Worm (Caenorhabditis elegans) whole organism, midembryonic: ENCODE measurements around the gene ZK688.5.

Experiments used
- T22C8.4 ChIP-seq: fragments of 200-800 bp; sonication (Bioruptor generic); IDR thresholded peaks from 2 replicates; pipeline ENCODE4 v1.3.6; 2022; ENCODE audit warnings: missing genetic modification characterization, missing compliant biosample characterization
- cog-1 ChIP-seq: sonication (generic microtip); optimal IDR thresholded peaks from 2 replicates; lab custom pipeline; 2016; ENCODE audit warnings: missing genetic modification characterization, missing compliant biosample characterization
- flt-1 ChIP-seq: fragments of 200-800 bp; sonication (Bioruptor generic); IDR thresholded peaks from 2 replicates; pipeline ENCODE4 v1.3.6; 2022; ENCODE audit warnings: missing genetic modification characterization, missing compliant biosample characterization
- klf-2 ChIP-seq: fragments of 200-800 bp; sonication (Bioruptor generic); conservative IDR thresholded peaks from 2 replicates; pipeline ENCODE4 v1.3.6; 2022; ENCODE audit warnings: missing genetic modification reagents, missing genetic modification characterization, missing compliant biosample characterization
- med-1 ChIP-seq: sonication (generic microtip); optimal IDR thresholded peaks from 2 replicates; lab custom pipeline; 2017; ENCODE audit warnings: missing genetic modification characterization, mild to moderate bottlenecking, missing compliant biosample characterization, antibody characterized with exemption, missing genetic modification reagents; ENCODE audit not compliant: insufficient read depth
- ref-1 ChIP-seq: fragments of 200-800 bp; sonication (Bioruptor generic); conservative IDR thresholded peaks from 2 replicates; pipeline ENCODE4 v1.3.6; 2022; ENCODE audit warnings: missing genetic modification reagents, missing genetic modification characterization, missing compliant biosample characterization
- tab-1 ChIP-seq: fragments of 200-800 bp; sonication (Bioruptor generic); IDR thresholded peaks from 2 replicates; pipeline ENCODE4 v1.3.6; 2022; ENCODE audit warnings: missing genetic modification characterization, missing compliant biosample characterization
- ztf-23 ChIP-seq: fragments of 200-800 bp; sonication (Bioruptor generic); IDR thresholded peaks from 2 replicates; pipeline ENCODE4 v1.3.6; 2022; ENCODE audit warnings: missing genetic modification reagents, missing genetic modification characterization, missing compliant biosample characterization
- ztf-29 ChIP-seq: fragments of 200-800 bp; sonication (Bioruptor generic); IDR thresholded peaks from 2 replicates; pipeline ENCODE4 v1.3.6; 2022; ENCODE audit warnings: missing genetic modification reagents, missing genetic modification characterization, missing compliant biosample characterization

The ZK688.5 gene

ce11 chrIII:7894724-7895123 is 3.3 kb upstream of the ZK688.5 start, which contains the start of gene ZK688.4:
TSS of gene ZK688.4 (plus strand) at chrIII:7895024.
- TF ChIP-seq T22C8.4 (no peak), klf-2 (no peak), ztf-29 (GFP tag; lab: Robert Waterston, UW) (no peak), ztf-23 (GFP tag; lab: Robert Waterston, UW) (no peak), tab-1 (GFP tag; lab: Robert Waterston, UW) (no peak), cog-1 (tag; lab: Kevin White, UChicago) (no peak), ref-1 (GFP tag; lab: Robert Waterston, UW) (no peak), flt-1 (GFP tag; lab: Robert Waterston, UW) (no peak), med-1 (GFP tag; lab: Kevin White, UChicago) (no peak)

ce11 chrIII:7893224-7893623 is 1.8 kb upstream of the ZK688.5 start:
- no peak for TF ChIP-seq tab-1 (GFP tag; lab: Robert Waterston, UW)
- no peak for TF ChIP-seq ref-1 (GFP tag; lab: Robert Waterston, UW)
- no peak for TF ChIP-seq ztf-29 (GFP tag; lab: Robert Waterston, UW)
- TF ChIP-seq cog-1 (tag; lab: Kevin White, UChicago): no peak
- no peak for TF ChIP-seq T22C8.4
- TF ChIP-seq flt-1 (GFP tag; lab: Robert Waterston, UW): no peak
- no peak for TF ChIP-seq med-1 (GFP tag; lab: Kevin White, UChicago)
- no peak for TF ChIP-seq ztf-23 (GFP tag; lab: Robert Waterston, UW)
- no peak for TF ChIP-seq klf-2

- TF ChIP-seq cog-1 (tag; lab: Kevin White, UChicago) (no peak), klf-2 (no peak)
Observed at ce11 chrIII:7892333-7892732, 910 bp upstream of the ZK688.5 start.

ce11 chrIII:7889036-7889435 is 2.4 kb downstream of the ZK688.5 start:
- TF ChIP-seq cog-1 (tag; lab: Kevin White, UChicago) (no peak), T22C8.4 (no peak), ref-1 (GFP tag; lab: Robert Waterston, UW) (no peak), flt-1 (GFP tag; lab: Robert Waterston, UW) (no peak), ztf-29 (GFP tag; lab: Robert Waterston, UW) (no peak), tab-1 (GFP tag; lab: Robert Waterston, UW) (no peak), ztf-23 (GFP tag; lab: Robert Waterston, UW) (no peak), med-1 (GFP tag; lab: Kevin White, UChicago) (no peak), klf-2 (no peak)

ce11 chrIII:7884863-7885262 is 6.6 kb downstream of the ZK688.5 start, which contains the start of gene ZK688.11:
TSS of gene ZK688.11 (minus strand) at chrIII:7884963.
- no peak for TF ChIP-seq ref-1 (GFP tag; lab: Robert Waterston, UW)

ce11 chrIII:7882900-7883299 is 8.5 kb downstream of the ZK688.5 start, which contains the start of gene ZK688.9:
TSS of gene ZK688.9 (minus strand) at chrIII:7883000.
- no peak for TF ChIP-seq tab-1 (GFP tag; lab: Robert Waterston, UW)

ce11 chrIII:7880132-7880715 is 11.2 kb downstream of the ZK688.5 start:
- TF ChIP-seq cog-1 (tag; lab: Kevin White, UChicago): no peak
- TF ChIP-seq ref-1 (GFP tag; lab: Robert Waterston, UW): no peak
- no peak for TF ChIP-seq ztf-29 (GFP tag; lab: Robert Waterston, UW)
- no peak for TF ChIP-seq med-1 (GFP tag; lab: Kevin White, UChicago)

- no peak for TF ChIP-seq klf-2
- no peak for TF ChIP-seq ref-1 (GFP tag; lab: Robert Waterston, UW)
- no peak for TF ChIP-seq cog-1 (tag; lab: Kevin White, UChicago)
- no peak for TF ChIP-seq T22C8.4
- no peak for TF ChIP-seq med-1 (GFP tag; lab: Kevin White, UChicago)
- TF ChIP-seq ztf-29 (GFP tag; lab: Robert Waterston, UW): no peak
- TF ChIP-seq tab-1 (GFP tag; lab: Robert Waterston, UW): no peak
- TF ChIP-seq flt-1 (GFP tag; lab: Robert Waterston, UW): no peak
- TF ChIP-seq ztf-23 (GFP tag; lab: Robert Waterston, UW): no peak
Observed at ce11 chrIII:7878852-7879329, 12.5 kb downstream of the ZK688.5 start, which contains the start of gene sup-18. TSS of gene sup-18 (minus strand) at chrIII:7878902.

ce11 chrIII:7877090-7877489 is 14.3 kb downstream of the ZK688.5 start:
- TF ChIP-seq cog-1 (tag; lab: Kevin White, UChicago): no peak
- no peak for TF ChIP-seq med-1 (GFP tag; lab: Kevin White, UChicago)
- TF ChIP-seq T22C8.4: no peak
- no peak for TF ChIP-seq tab-1 (GFP tag; lab: Robert Waterston, UW)
- TF ChIP-seq ztf-29 (GFP tag; lab: Robert Waterston, UW): no peak
- TF ChIP-seq klf-2: no peak
- TF ChIP-seq ztf-23 (GFP tag; lab: Robert Waterston, UW): no peak
- no peak for TF ChIP-seq flt-1 (GFP tag; lab: Robert Waterston, UW)
- no peak for TF ChIP-seq ref-1 (GFP tag; lab: Robert Waterston, UW)

- TF ChIP-seq cog-1 (tag; lab: Kevin White, UChicago) (no peak), ztf-29 (GFP tag; lab: Robert Waterston, UW) (no peak), med-1 (GFP tag; lab: Kevin White, UChicago) (no peak), tab-1 (GFP tag; lab: Robert Waterston, UW) (no peak), T22C8.4 (no peak), ztf-23 (GFP tag; lab: Robert Waterston, UW) (no peak)
Observed at ce11 chrIII:7873481-7873880, 17.9 kb downstream of the ZK688.5 start, which contains the start of gene tyr-1. TSS of gene tyr-1 (plus strand) at chrIII:7873781.
